Fruit fly (Drosophila melanogaster) S2 (cell line): ENCODE measurements around the gene Cpr65Ea.

Source experiments
- CG8478 ChIP-seq: fragments of >200 bp; optimal IDR thresholded peaks from 2 replicates; lab custom pipeline; 2018
- CTCF ChIP-seq, 2 experiments: fragments of >200 bp; optimal IDR thresholded peaks; 2 replicates each; lab custom pipeline; 2018

dm6 chr3L:7069099-7069498 is 17.3 kb downstream of the Cpr65Ea start, which contains the start of gene CG32391:
- TF ChIP-seq CG8478 (lab: Kevin White, UChicago) (no peak), CTCF (optimal IDR thresholded peaks at IDR 0.05; lab: Kevin White, UChicago) (no peak)
